Fruit fly (Drosophila melanogaster) whole organism, embryonic: ENCODE measurements around the gene CG15012.

Experiments
- Aef1 ChIP-seq: fragments of 200-800 bp; sonication (Bioruptor generic); IDR thresholded peaks from 3 replicates; pipeline ENCODE4 v1.3.6; 2022; ENCODE audit warnings: missing biosample characterization, missing genetic modification characterization
- Asciz ChIP-seq: fragments of 200-800 bp; sonication (Bioruptor generic); optimal IDR thresholded peaks from 2 replicates; lab custom pipeline; 2017; ENCODE audit warnings: missing biosample characterization, mild to moderate bottlenecking, missing genetic modification characterization, missing genetic modification reagents
- Atf6 ChIP-seq: fragments of 200-800 bp; sonication (Bioruptor generic); IDR thresholded peaks from 2 replicates; pipeline ENCODE4 v1.3.6; 2022; ENCODE audit warnings: missing biosample characterization, missing genetic modification characterization
- CG10462 ChIP-seq: fragments of 200-800 bp; sonication (Bioruptor generic); optimal IDR thresholded peaks from 2 replicates; lab custom pipeline; 2016; ENCODE audit warnings: missing biosample characterization, missing genetic modification characterization
- CG11398 ChIP-seq: fragments of 200-800 bp; sonication (Bioruptor generic); optimal IDR thresholded peaks from 2 replicates; lab custom pipeline; 2016; ENCODE audit warnings: missing biosample characterization, missing genetic modification characterization
- CG11456 ChIP-seq: fragments of 200-800 bp; sonication (Bioruptor generic); IDR thresholded peaks from 3 replicates; pipeline ENCODE4 v1.3.6; 2022; ENCODE audit warnings: missing biosample characterization, missing genetic modification characterization
- CG14014 ChIP-seq: fragments of 200-800 bp; sonication (Bioruptor generic); IDR thresholded peaks from 2 replicates; pipeline ENCODE4 v1.3.6; 2022; ENCODE audit warnings: missing biosample characterization, missing genetic modification characterization
- CG15479 ChIP-seq: fragments of 200-800 bp; sonication (Bioruptor generic); optimal IDR thresholded peaks from 3 replicates; lab custom pipeline; 2019; ENCODE audit warnings: missing biosample characterization, mild to moderate bottlenecking, missing genetic modification characterization, moderate library complexity
- CG17802 ChIP-seq: fragments of 200-800 bp; sonication (Bioruptor generic); optimal IDR thresholded peaks from 2 replicates; lab custom pipeline; 2018; ENCODE audit warnings: missing biosample characterization, mild to moderate bottlenecking, missing genetic modification characterization, moderate library complexity
- CG1792 ChIP-seq: fragments of 200-800 bp; sonication (Bioruptor generic); optimal IDR thresholded peaks from 2 replicates; lab custom pipeline; 2016; ENCODE audit warnings: missing biosample characterization, missing genetic modification characterization
- CG2116 ChIP-seq: fragments of 200-800 bp; sonication (Bioruptor generic); optimal IDR thresholded peaks from 3 replicates; lab custom pipeline; 2018; ENCODE audit warnings: missing biosample characterization, mild to moderate bottlenecking, missing genetic modification characterization
- CG34376 ChIP-seq: fragments of 200-800 bp; sonication (Bioruptor generic); optimal IDR thresholded peaks from 2 replicates; lab custom pipeline; 2018; ENCODE audit warnings: missing biosample characterization, mild to moderate bottlenecking, missing genetic modification characterization
- CG3838 ChIP-seq: fragments of 200-800 bp; sonication (Bioruptor generic); optimal IDR thresholded peaks from 3 replicates; lab custom pipeline; 2016; ENCODE audit warnings: missing biosample characterization, missing genetic modification characterization
- CG4820 ChIP-seq: fragments of 200-800 bp; sonication (Bioruptor generic); optimal IDR thresholded peaks from 3 replicates; lab custom pipeline; 2016; ENCODE audit warnings: missing biosample characterization, missing genetic modification characterization
- CG5180 ChIP-seq: fragments of 200-800 bp; sonication (Bioruptor generic); optimal IDR thresholded peaks from 3 replicates; lab custom pipeline; 2017; ENCODE audit warnings: missing biosample characterization, missing genetic modification characterization, mild to moderate bottlenecking, moderate library complexity, missing genetic modification reagents
- CG6175 ChIP-seq: fragments of 200-800 bp; sonication (Bioruptor generic); IDR thresholded peaks from 3 replicates; pipeline ENCODE4 v1.3.6; 2022; ENCODE audit warnings: missing biosample characterization, missing genetic modification characterization
- CG6765 ChIP-seq: fragments of 200-800 bp; sonication (Bioruptor generic); optimal IDR thresholded peaks from 3 replicates; lab custom pipeline; 2017; ENCODE audit warnings: missing biosample characterization, mild to moderate bottlenecking, missing genetic modification characterization
- CG9609 ChIP-seq: fragments of 200-800 bp; sonication (Bioruptor generic); optimal IDR thresholded peaks from 3 replicates; lab custom pipeline; 2016; ENCODE audit warnings: missing biosample characterization, missing genetic modification characterization
- CTCF ChIP-seq: fragments of 200-800 bp; sonication (Bioruptor generic); optimal IDR thresholded peaks from 2 replicates; lab custom pipeline; 2017; ENCODE audit warnings: missing biosample characterization, mild to moderate bottlenecking, missing genetic modification characterization, moderate library complexity
- Dp ChIP-seq: fragments of 200-800 bp; sonication (Bioruptor generic); optimal IDR thresholded peaks from 2 replicates; lab custom pipeline; 2018; ENCODE audit warnings: missing biosample characterization, mild to moderate bottlenecking, missing genetic modification characterization, moderate library complexity
- Hand ChIP-seq: fragments of 200-800 bp; sonication (Bioruptor generic); optimal IDR thresholded peaks from 2 replicates; lab custom pipeline; 2017; ENCODE audit warnings: mild to moderate bottlenecking, missing biosample characterization, missing genetic modification reagents, missing genetic modification characterization
- Hr78 ChIP-seq, 2 experiments: fragments of 200-800 bp in 1 of 2; fragments of >200 bp in 1 of 2; sonication (Bioruptor generic) in 1 of 2; optimal IDR thresholded peaks; 2 replicates each; lab custom pipeline; 2017 to 2019; ENCODE audit warnings: missing biosample characterization in 2 of 2, missing genetic modification characterization in 2 of 2, mild to moderate bottlenecking in 1 of 2, moderate library complexity in 1 of 2
- Lhr ChIP-seq: fragments of 200-800 bp; sonication (Bioruptor generic); optimal IDR thresholded peaks from 3 replicates; lab custom pipeline; 2017; ENCODE audit warnings: mild to moderate bottlenecking, missing biosample characterization, missing genetic modification reagents, missing genetic modification characterization
- bbx ChIP-seq: fragments of 200-800 bp; sonication (Bioruptor generic); IDR thresholded peaks from 2 replicates; pipeline ENCODE4 v1.3.6; 2022; ENCODE audit warnings: missing biosample characterization, missing genetic modification characterization; ENCODE audit not compliant: partially characterized antibody
- bowl ChIP-seq: fragments of 200-800 bp; sonication (Bioruptor generic); IDR thresholded peaks from 2 replicates; pipeline ENCODE4 v1.3.6; 2022; ENCODE audit warnings: missing biosample characterization, missing genetic modification characterization
- bsh ChIP-seq, 2 experiments: fragments of 200-800 bp; sonication (Bioruptor generic); optimal IDR thresholded peaks; 2 replicates each; lab custom pipeline; 2017 to 2018; ENCODE audit warnings: mild to moderate bottlenecking in 2 of 2, missing biosample characterization in 2 of 2, missing genetic modification characterization in 2 of 2, moderate library complexity in 1 of 2
- chm ChIP-seq: fragments of 200-800 bp; sonication (Bioruptor generic); IDR thresholded peaks from 2 replicates; pipeline ENCODE4 v1.3.6; 2022; ENCODE audit warnings: missing biosample characterization, missing genetic modification characterization
- dysf ChIP-seq: fragments of 200-800 bp; sonication (Bioruptor generic); IDR thresholded peaks from 3 replicates; pipeline ENCODE4 v1.3.6; 2022; ENCODE audit warnings: missing biosample characterization, missing genetic modification characterization
- eyg ChIP-seq: fragments of 200-800 bp; sonication (Bioruptor generic); optimal IDR thresholded peaks from 3 replicates; lab custom pipeline; 2016; ENCODE audit warnings: missing biosample characterization, missing genetic modification characterization
- fd96Cb ChIP-seq: fragments of 200-800 bp; sonication (Bioruptor generic); optimal IDR thresholded peaks from 2 replicates; lab custom pipeline; 2018; ENCODE audit warnings: missing biosample characterization, mild to moderate bottlenecking, missing genetic modification characterization, moderate library complexity
- gcm ChIP-seq: fragments of 200-800 bp; sonication (Bioruptor generic); optimal IDR thresholded peaks from 2 replicates; lab custom pipeline; 2019; ENCODE audit warnings: missing biosample characterization, mild to moderate bottlenecking, missing genetic modification characterization, moderate library complexity
- gfzf ChIP-seq: fragments of 200-800 bp; sonication (Bioruptor generic); optimal IDR thresholded peaks from 2 replicates; lab custom pipeline; 2016; ENCODE audit warnings: missing biosample characterization, mild to moderate bottlenecking, missing genetic modification characterization, moderate library complexity
- gro ChIP-seq: fragments of 200-800 bp; sonication (Bioruptor generic); optimal IDR thresholded peaks from 2 replicates; lab custom pipeline; 2016; ENCODE audit warnings: missing biosample characterization, missing genetic modification characterization
- ham ChIP-seq: fragments of 200-800 bp; sonication (Bioruptor generic); IDR thresholded peaks from 2 replicates; pipeline ENCODE4 v1.3.6; 2022; ENCODE audit warnings: missing biosample characterization, missing genetic modification characterization
- hbn ChIP-seq: fragments of 200-800 bp; sonication (Bioruptor generic); IDR thresholded peaks from 2 replicates; pipeline ENCODE4 v1.3.6; 2022; ENCODE audit warnings: missing biosample characterization, missing genetic modification characterization; ENCODE audit not compliant: partially characterized antibody
- her ChIP-seq: fragments of 200-800 bp; sonication (Bioruptor generic); optimal IDR thresholded peaks from 2 replicates; lab custom pipeline; 2016; ENCODE audit warnings: missing biosample characterization, missing genetic modification characterization
- hth ChIP-seq: fragments of >200 bp; optimal IDR thresholded peaks from 2 replicates; lab custom pipeline; 2017; ENCODE audit warnings: inconsistent platforms
- jumu ChIP-seq: fragments of 200-800 bp; sonication (Bioruptor generic); optimal IDR thresholded peaks from 3 replicates; lab custom pipeline; 2016; ENCODE audit warnings: missing biosample characterization, missing genetic modification characterization
- pan ChIP-seq, 4 experiments: fragments of >200 bp in 3 of 4; fragments of 200-800 bp in 1 of 4; sonication (Bioruptor generic) in 1 of 4; optimal IDR thresholded peaks in 3 of 4; IDR thresholded peaks in 1 of 4; 2 replicates each; pipeline versions ENCODE4 v1.3.6 to Lab custom; 2017 to 2022; ENCODE audit warnings: missing biosample characterization in 2 of 4, missing genetic modification characterization in 2 of 4, mixed read lengths in 1 of 4
- pho ChIP-seq: fragments of 200-800 bp; sonication (Bioruptor generic); optimal IDR thresholded peaks from 2 replicates; lab custom pipeline; 2016; ENCODE audit warnings: missing biosample characterization, missing genetic modification characterization
- repo ChIP-seq: fragments of 200-800 bp; sonication (Bioruptor generic); optimal IDR thresholded peaks from 2 replicates; lab custom pipeline; 2016; ENCODE audit warnings: missing biosample characterization, missing genetic modification characterization
- rib ChIP-seq: fragments of 200-800 bp; sonication (Bioruptor generic); IDR thresholded peaks from 2 replicates; pipeline ENCODE4 v1.3.6; 2022; ENCODE audit warnings: missing biosample characterization, missing genetic modification characterization
- sens ChIP-seq: fragments of 200-800 bp; sonication (Bioruptor generic); peaks from one replicate; lab custom pipeline; 2016; ENCODE audit warnings: missing biosample characterization, missing genetic modification characterization
- seq ChIP-seq: fragments of 200-800 bp; sonication (Bioruptor generic); IDR thresholded peaks from 2 replicates; pipeline ENCODE4 v1.3.6; 2022; ENCODE audit warnings: missing biosample characterization, missing genetic modification characterization
- sna ChIP-seq: fragments of 200-800 bp; sonication (Bioruptor generic); IDR thresholded peaks from 2 replicates; pipeline ENCODE4 v1.3.6; 2022; ENCODE audit warnings: missing biosample characterization, missing genetic modification characterization; ENCODE audit not compliant: partially characterized antibody
- tll ChIP-seq, 2 experiments: fragments of 200-800 bp in 1 of 2; fragments of >200 bp in 1 of 2; sonication (Bioruptor generic) in 1 of 2; optimal IDR thresholded peaks; 2 replicates each; lab custom pipeline; 2017 to 2019; ENCODE audit warnings: missing biosample characterization in 2 of 2, missing genetic modification characterization in 2 of 2, mild to moderate bottlenecking in 1 of 2, moderate library complexity in 1 of 2
- ttk ChIP-seq: fragments of 200-800 bp; sonication (Bioruptor generic); IDR thresholded peaks from 2 replicates; pipeline ENCODE4 v2.1.2; 2022; ENCODE audit warnings: missing biosample characterization, missing genetic modification characterization
- tx ChIP-seq: fragments of 200-800 bp; sonication (Bioruptor generic); optimal IDR thresholded peaks from 2 replicates; lab custom pipeline; 2016; ENCODE audit warnings: missing biosample characterization, missing genetic modification characterization
- unc-4 ChIP-seq: fragments of 200-800 bp; sonication (Bioruptor generic); IDR thresholded peaks from 2 replicates; pipeline ENCODE4 v1.3.6; 2022; ENCODE audit warnings: missing biosample characterization, missing genetic modification characterization; ENCODE audit not compliant: partially characterized antibody
- wek ChIP-seq: fragments of 200-800 bp; sonication (Bioruptor generic); optimal IDR thresholded peaks from 3 replicates; lab custom pipeline; 2018; ENCODE audit warnings: missing biosample characterization, mild to moderate bottlenecking, missing genetic modification characterization, moderate library complexity

Gene CG15012

dm6 chr3L:4259102-4259558 is 32.9 kb downstream of the CG15012 start, which contains the start of the genes CG15011 and CG1309 (continued):
- 0 out of 2 replicates have a peak, but pooled peaks have one; percentile 49 for TF ChIP-seq chm (GFP tag; lab: Robert Waterston, UW)
- TF ChIP-seq CG5180 (GFP tag; lab: Kevin White, UChicago) = no peak
- TF ChIP-seq CTCF (GFP tag; lab: Kevin White, UChicago) = no peak
- TF ChIP-seq gro (GFP tag; lab: Kevin White, UChicago) = peak; percentile 88
- TF ChIP-seq tll (GFP tag; optimal IDR thresholded peaks at IDR 0.05; lab: Kevin White, UChicago) = no peak
- no peak for TF ChIP-seq bowl
- TF ChIP-seq hth (lab: Kevin White, UChicago) = no peak
- TF ChIP-seq CG11398 (GFP tag; lab: Kevin White, UChicago) = peak; percentile 65
- TF ChIP-seq CG14014 = peak; percentile 71
- peak; percentile 76 for TF ChIP-seq CG2116
- TF ChIP-seq wek (GFP tag; lab: Kevin White, UChicago) = no peak
- TF ChIP-seq CG10462 (GFP tag; lab: Kevin White, UChicago) = peak; percentile 68
- TF ChIP-seq CG1792 (GFP tag; lab: Kevin White, UChicago) = peak; percentile 73
- no peak for TF ChIP-seq bbx (GFP tag; lab: Robert Waterston, UW)
- peak; percentile 23 for TF ChIP-seq gfzf (GFP tag; lab: Kevin White, UChicago)
- no peak for TF ChIP-seq pan (optimal IDR thresholded peaks at IDR 0.05; lab: Kevin White, UChicago)
- peak in 1 of 2 experiments; percentile 55 for TF ChIP-seq pan (GFP tag; optimal IDR thresholded peaks at IDR 0.05 in 1 of 2, IDR thresholded peaks at IDR 0.05 in 1 of 2)
- TF ChIP-seq CG6765 (GFP tag; lab: Kevin White, UChicago) = peak; percentile 0
- peak; percentile 36 for TF ChIP-seq Hand (GFP tag; lab: Kevin White, UChicago)
- TF ChIP-seq Lhr = peak; percentile 31
- TF ChIP-seq Asciz = peak; percentile 56
- peak; percentile 79 for TF ChIP-seq ttk (GFP tag; lab: Robert Waterston, UW)
- peak; percentile 77 for TF ChIP-seq dysf (GFP tag; lab: Robert Waterston, UW)
- peak; percentile 48 for TF ChIP-seq unc-4 (GFP tag; lab: Robert Waterston, UW)
- peak; percentile 33 to 83 for TF ChIP-seq bsh (GFP tag; optimal IDR thresholded peaks at IDR 0.05; lab: Kevin White, UChicago)
- peak; percentile 98 for TF ChIP-seq sens (GFP tag; lab: Kevin White, UChicago)
- peak; percentile 77 for TF ChIP-seq gcm (GFP tag; lab: Kevin White, UChicago)
- peak; percentile 64 for TF ChIP-seq CG3838 (GFP tag; lab: Kevin White, UChicago)
- TF ChIP-seq CG6175 (GFP tag; lab: Robert Waterston, UW) = no peak
- no peak for TF ChIP-seq sna (GFP tag; lab: Robert Waterston, UW)
- peak; percentile 82 for TF ChIP-seq tx
- TF ChIP-seq pho (GFP tag; lab: Kevin White, UChicago) = peak; percentile 91
- TF ChIP-seq rib (GFP tag; lab: Robert Waterston, UW) = 0 out of 2 replicates have a peak, but pooled peaks have one; percentile 35
- TF ChIP-seq ham (GFP tag; lab: Robert Waterston, UW) = 0 out of 2 replicates have a peak, but pooled peaks have one; percentile 35
- TF ChIP-seq CG9609 (GFP tag; lab: Kevin White, UChicago) = peak; percentile 82
- TF ChIP-seq her = peak; percentile 66
- TF ChIP-seq seq (GFP tag; lab: Robert Waterston, UW) = peak; percentile 67
- peak; percentile 86 for TF ChIP-seq CG34376 (GFP tag; lab: Kevin White, UChicago)
- TF ChIP-seq fd96Cb (tag; lab: Kevin White, UChicago) = peak; percentile 77
- TF ChIP-seq CG4820 (GFP tag; lab: Kevin White, UChicago) = peak; percentile 81
- peak; percentile 81 for TF ChIP-seq jumu (GFP tag; lab: Kevin White, UChicago)
- peak; percentile 75; the same call in 2 of the 3 replicates for TF ChIP-seq CG11456 (GFP tag; lab: Robert Waterston, UW)
- TF ChIP-seq Hr78 (GFP tag; optimal IDR thresholded peaks at IDR 0.05; lab: Kevin White, UChicago) = peak in 1 of 2 experiments; percentile 46
- TF ChIP-seq repo (GFP tag; lab: Kevin White, UChicago) = peak; percentile 74
- TF ChIP-seq Atf6 (GFP tag; lab: Robert Waterston, UW) = peak; percentile 70; the same call in 1 of the 2 replicates
- TF ChIP-seq Dp = peak; percentile 12
- peak; percentile 66 for TF ChIP-seq eyg
- peak; percentile 37 for TF ChIP-seq CG17802
- TF ChIP-seq hbn (GFP tag; lab: Robert Waterston, UW) = no peak
- TF ChIP-seq Aef1 (GFP tag; lab: Robert Waterston, UW) = peak; percentile 77
- no peak for TF ChIP-seq CG15479 (GFP tag; lab: Kevin White, UChicago)
